Worm (Caenorhabditis elegans): ENCODE results near the gene cyp-13A4.

The cyp-13A4 gene

ce11 chrII:9831033-9831432 is 33.5 kb upstream of the cyp-13A4 start, which contains the start of gene ZK938.12:
TSS of gene ZK938.12 (plus strand) at chrII:9831333.
- TF ChIP-seq tra-4 (tag; optimal IDR thresholded peaks at IDR 0.05) (no peak), sea-1 (GFP tag; conservative IDR thresholded peaks at IDR 0.05) (no peak), ceh-13 (GFP tag; optimal IDR thresholded peaks at IDR 0.05) (no peak), hmbx-1 (tag; optimal IDR thresholded peaks at IDR 0.05) (no peak), hnd-1 (tag; optimal IDR thresholded peaks at IDR 0.05) (no peak), scrt-1 (GFP tag; IDR thresholded peaks at IDR 0.05) (no peak), hmg-4 (GFP tag; optimal IDR thresholded peaks at IDR 0.05) (no peak)

- no peak for TF ChIP-seq tbx-37 (GFP tag; conservative IDR thresholded peaks at IDR 0.05)
- no peak for TF ChIP-seq hnd-1 (tag; optimal IDR thresholded peaks at IDR 0.05)
- no peak for TF ChIP-seq sea-1 (GFP tag; conservative IDR thresholded peaks at IDR 0.05)
- TF ChIP-seq ceh-13 (GFP tag; optimal IDR thresholded peaks at IDR 0.05) = no peak
- no peak for TF ChIP-seq pes-1 (GFP tag; IDR thresholded peaks at IDR 0.05)
- no peak for TF ChIP-seq ets-7 (tag; optimal IDR thresholded peaks at IDR 0.05)
- TF ChIP-seq hmbx-1 (tag; optimal IDR thresholded peaks at IDR 0.05) = no peak
- no peak for TF ChIP-seq B0310.2 (tag; optimal IDR thresholded peaks at IDR 0.05)
- no peak for TF ChIP-seq ceh-36 (tag; optimal IDR thresholded peaks at IDR 0.05)
- no peak for TF ChIP-seq flt-1 (GFP tag; IDR thresholded peaks at IDR 0.05)
- TF ChIP-seq hmg-4 (GFP tag; optimal IDR thresholded peaks at IDR 0.05) = no peak
- no peak for TF ChIP-seq tra-4 (tag; optimal IDR thresholded peaks at IDR 0.05)
Observed at ce11 chrII:9829108-9829507, 31.6 kb upstream of the cyp-13A4 start, which contains the start of gene ZK938.1. TSS of gene ZK938.1 (plus strand) at chrII:9829408.

ce11 chrII:9828502-9828901 is 31.0 kb upstream of the cyp-13A4 start:
- TF ChIP-seq flt-1 (GFP tag; IDR thresholded peaks at IDR 0.05) = no peak
- no peak for TF ChIP-seq tbx-37 (GFP tag; conservative IDR thresholded peaks at IDR 0.05)
- no peak for TF ChIP-seq aly-1 (tag; optimal IDR thresholded peaks at IDR 0.05)
- no peak for TF ChIP-seq hmbx-1 (tag; optimal IDR thresholded peaks at IDR 0.05)
- TF ChIP-seq hnd-1 (tag; optimal IDR thresholded peaks at IDR 0.05) = no peak
- TF ChIP-seq scrt-1 (GFP tag; IDR thresholded peaks at IDR 0.05) = no peak
- TF ChIP-seq F13C5.2 (tag; optimal IDR thresholded peaks at IDR 0.05) = no peak
- no peak for TF ChIP-seq ceh-13 (GFP tag; optimal IDR thresholded peaks at IDR 0.05)
- no peak for TF ChIP-seq hmg-4 (GFP tag; optimal IDR thresholded peaks at IDR 0.05)
- TF ChIP-seq tbx-11 (GFP tag; IDR thresholded peaks at IDR 0.05) = no peak
- TF ChIP-seq ama-1 (optimal IDR thresholded peaks at IDR 0.05) = no peak
- TF ChIP-seq B0310.2 (tag; optimal IDR thresholded peaks at IDR 0.05) = no peak
- no peak for TF ChIP-seq sea-1 (GFP tag; conservative IDR thresholded peaks at IDR 0.05)
- no peak for TF ChIP-seq ets-7 (tag; optimal IDR thresholded peaks at IDR 0.05)
- TF ChIP-seq tra-4 (tag; optimal IDR thresholded peaks at IDR 0.05) = no peak
- TF ChIP-seq ceh-36 (tag; optimal IDR thresholded peaks at IDR 0.05) = no peak

- TF ChIP-seq aly-1 (tag; optimal IDR thresholded peaks at IDR 0.05) (no peak), hmg-4 (GFP tag; optimal IDR thresholded peaks at IDR 0.05) (no peak), tbx-37 (GFP tag; conservative IDR thresholded peaks at IDR 0.05) (no peak), ets-7 (tag; optimal IDR thresholded peaks at IDR 0.05) (no peak), tbx-11 (GFP tag; IDR thresholded peaks at IDR 0.05) (no peak), scrt-1 (GFP tag; IDR thresholded peaks at IDR 0.05) (no peak), tra-4 (tag; optimal IDR thresholded peaks at IDR 0.05) (no peak), pes-1 (GFP tag; IDR thresholded peaks at IDR 0.05) (no peak), B0310.2 (tag; optimal IDR thresholded peaks at IDR 0.05) (no peak), ama-1 (optimal IDR thresholded peaks at IDR 0.05) (no peak), hnd-1 (tag; optimal IDR thresholded peaks at IDR 0.05) (no peak), F13C5.2 (tag; optimal IDR thresholded peaks at IDR 0.05) (no peak), hmbx-1 (tag; optimal IDR thresholded peaks at IDR 0.05) (no peak), ceh-36 (tag; optimal IDR thresholded peaks at IDR 0.05) (no peak), ceh-13 (GFP tag; optimal IDR thresholded peaks at IDR 0.05) (no peak), sea-1 (GFP tag; conservative IDR thresholded peaks at IDR 0.05) (no peak), flt-1 (GFP tag; IDR thresholded peaks at IDR 0.05) (no peak)
Observed at ce11 chrII:9827852-9828251, 30.3 kb upstream of the cyp-13A4 start, which contains the start of gene eyg-1. TSS of gene eyg-1 (minus strand) at chrII:9827952.

ce11 chrII:9826946-9827345 is 29.4 kb upstream of the cyp-13A4 start:
- TF ChIP-seq tra-4 (tag; optimal IDR thresholded peaks at IDR 0.05) (no peak), hmg-4 (GFP tag; optimal IDR thresholded peaks at IDR 0.05) (no peak), F13C5.2 (tag; optimal IDR thresholded peaks at IDR 0.05) (no peak), ceh-13 (GFP tag; optimal IDR thresholded peaks at IDR 0.05) (no peak), ama-1 (optimal IDR thresholded peaks at IDR 0.05) (no peak), scrt-1 (GFP tag; IDR thresholded peaks at IDR 0.05) (no peak), tbx-37 (GFP tag; conservative IDR thresholded peaks at IDR 0.05) (no peak), hnd-1 (tag; optimal IDR thresholded peaks at IDR 0.05) (no peak), hmbx-1 (tag; optimal IDR thresholded peaks at IDR 0.05) (no peak), tbx-11 (GFP tag; IDR thresholded peaks at IDR 0.05) (no peak), B0310.2 (tag; optimal IDR thresholded peaks at IDR 0.05) (no peak), ceh-36 (tag; optimal IDR thresholded peaks at IDR 0.05) (no peak), aly-1 (tag; optimal IDR thresholded peaks at IDR 0.05) (no peak), flt-1 (GFP tag; IDR thresholded peaks at IDR 0.05) (no peak), sea-1 (GFP tag; conservative IDR thresholded peaks at IDR 0.05) (no peak)

- TF ChIP-seq B0310.2 (tag; optimal IDR thresholded peaks at IDR 0.05) = no peak
- TF ChIP-seq tbx-11 (GFP tag; IDR thresholded peaks at IDR 0.05) = no peak
- no peak for TF ChIP-seq scrt-1 (GFP tag; IDR thresholded peaks at IDR 0.05)
- no peak for TF ChIP-seq hmbx-1 (tag; optimal IDR thresholded peaks at IDR 0.05)
- TF ChIP-seq ceh-36 (tag; optimal IDR thresholded peaks at IDR 0.05) = no peak
- TF ChIP-seq sea-1 (GFP tag; conservative IDR thresholded peaks at IDR 0.05) = no peak
- TF ChIP-seq aly-1 (tag; optimal IDR thresholded peaks at IDR 0.05) = no peak
- TF ChIP-seq ceh-13 (GFP tag; optimal IDR thresholded peaks at IDR 0.05) = no peak
- no peak for TF ChIP-seq ama-1 (optimal IDR thresholded peaks at IDR 0.05)
- TF ChIP-seq ets-7 (tag; optimal IDR thresholded peaks at IDR 0.05) = no peak
- TF ChIP-seq tbx-37 (GFP tag; conservative IDR thresholded peaks at IDR 0.05) = no peak
- TF ChIP-seq tra-4 (tag; optimal IDR thresholded peaks at IDR 0.05) = no peak
- no peak for TF ChIP-seq hmg-4 (GFP tag; optimal IDR thresholded peaks at IDR 0.05)
- TF ChIP-seq pes-1 (GFP tag; IDR thresholded peaks at IDR 0.05) = no peak
- TF ChIP-seq F13C5.2 (tag; optimal IDR thresholded peaks at IDR 0.05) = no peak
- TF ChIP-seq hnd-1 (tag; optimal IDR thresholded peaks at IDR 0.05) = no peak
Observed at ce11 chrII:9807519-9807972, 10.0 kb upstream of the cyp-13A4 start, which contains the start of gene cyp-13A8. TSS of gene cyp-13A8 (minus strand) at chrII:9807569.

- no peak for TF ChIP-seq ets-7 (tag; optimal IDR thresholded peaks at IDR 0.05)
- TF ChIP-seq ama-1 (optimal IDR thresholded peaks at IDR 0.05) = no peak
- no peak for TF ChIP-seq tbx-11 (GFP tag; IDR thresholded peaks at IDR 0.05)
Observed at ce11 chrII:9803320-9803719, 5.8 kb upstream of the cyp-13A4 start, which contains the start of gene cyp-13A7. TSS of gene cyp-13A7 (plus strand) at chrII:9803620.

Measured in whole organism, early embryonic.